Fruit fly (Drosophila melanogaster) S2 (cell line): ENCODE results near the gene CG2059.

Experiments used
- CG8478 ChIP-seq: fragments of >200 bp; optimal IDR thresholded peaks from 2 replicates; lab custom pipeline; 2018
- CTCF ChIP-seq, 2 experiments: fragments of >200 bp; optimal IDR thresholded peaks; 2 replicates each; lab custom pipeline; 2018

DNA sequence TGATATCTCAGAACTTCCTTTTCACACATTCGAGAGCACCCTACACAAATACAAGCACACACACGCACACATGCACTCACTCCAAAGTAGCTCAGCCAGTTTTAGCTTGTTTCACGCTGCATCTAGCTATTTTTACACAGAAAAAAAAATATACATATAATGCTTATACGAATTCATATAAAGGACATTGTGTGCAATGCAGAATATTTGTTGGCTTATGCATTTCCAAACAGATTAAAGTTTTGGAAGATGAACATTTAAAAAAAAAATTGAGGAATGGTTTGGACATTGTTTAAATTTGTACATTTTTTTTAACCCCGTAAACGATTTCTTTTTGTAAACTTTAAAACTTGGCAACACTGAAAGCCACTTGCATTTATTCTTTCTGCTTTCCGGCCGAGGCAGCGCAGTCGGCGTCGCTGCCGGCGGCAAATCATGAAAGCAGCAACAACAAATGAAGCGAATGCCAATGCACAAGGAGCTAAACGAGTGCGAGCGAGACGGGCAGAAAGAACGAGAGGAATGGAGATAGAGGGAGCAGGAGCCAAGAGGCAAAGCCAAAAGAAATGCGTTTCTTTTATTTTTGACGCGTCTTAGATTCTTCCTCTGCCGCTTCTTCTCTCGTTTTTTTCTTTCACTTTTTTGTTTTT, 33.0 kb downstream of the CG2059 start:
- TF ChIP-seq CG8478 (no peak), CTCF (optimal IDR thresholded peaks at IDR 0.05; lab: Kevin White, UChicago) (no peak)
